Worm (Caenorhabditis elegans) whole organism, L2 larva: ENCODE data around the gene T13A10.64.

Source experiments
- F13H6.1 ChIP-seq: sonication (generic microtip); optimal IDR thresholded peaks from 2 replicates; lab custom pipeline; 2016; ENCODE audit warnings: missing genetic modification characterization, missing compliant biosample characterization
- R02D3.7 ChIP-seq: fragments of 150-350 bp; optimal IDR thresholded peaks from 2 replicates; lab custom pipeline; 2014; ENCODE audit warnings: missing biosample characterization, missing genetic modification characterization
- Y55F3AM.14 ChIP-seq: fragments of 200-800 bp; sonication (Bioruptor generic); optimal IDR thresholded peaks from 2 replicates; lab custom pipeline; 2018; ENCODE audit warnings: mild to moderate bottlenecking, missing genetic modification characterization, missing compliant biosample characterization
- ZK546.5 ChIP-seq: sonication (generic microtip); optimal IDR thresholded peaks from 2 replicates; lab custom pipeline; 2017; ENCODE audit warnings: missing biosample characterization, missing genetic modification characterization
- alr-1 ChIP-seq: fragments of 150-350 bp; optimal IDR thresholded peaks from 2 replicates; lab custom pipeline; 2014; ENCODE audit warnings: missing biosample characterization, missing genetic modification characterization
- aly-2 ChIP-seq: fragments of 150-350 bp; optimal IDR thresholded peaks from 2 replicates; lab custom pipeline; 2014; ENCODE audit warnings: missing biosample characterization, missing genetic modification characterization
- blmp-1 ChIP-seq: sonication (generic microtip); optimal IDR thresholded peaks from 2 replicates; lab custom pipeline; 2017; ENCODE audit warnings: missing genetic modification characterization, mild to moderate bottlenecking, missing compliant biosample characterization, antibody characterized with exemption, moderate library complexity; ENCODE audit not compliant: insufficient read depth
- ceh-16 ChIP-seq: fragments of 150-350 bp; optimal IDR thresholded peaks from 2 replicates; lab custom pipeline; 2014; ENCODE audit warnings: missing biosample characterization, missing genetic modification characterization
- ceh-82 ChIP-seq: fragments of 150-350 bp; optimal IDR thresholded peaks from 2 replicates; lab custom pipeline; 2014; ENCODE audit warnings: missing biosample characterization, missing genetic modification characterization
- crh-2 ChIP-seq: sonication (generic microtip); optimal IDR thresholded peaks from 2 replicates; lab custom pipeline; 2017; ENCODE audit warnings: missing biosample characterization, missing genetic modification characterization
- dmd-4 ChIP-seq: sonication (generic microtip); optimal IDR thresholded peaks from 2 replicates; lab custom pipeline; 2017; ENCODE audit warnings: missing biosample characterization, missing genetic modification characterization
- egl-27 ChIP-seq: sonication (generic microtip); optimal IDR thresholded peaks from 3 replicates; lab custom pipeline; 2017; ENCODE audit warnings: missing biosample characterization, missing genetic modification reagents, missing genetic modification characterization
- elt-3 ChIP-seq: sonication (generic microtip); optimal IDR thresholded peaks from 2 replicates; lab custom pipeline; 2017; ENCODE audit warnings: missing biosample characterization, missing genetic modification characterization
- fos-1 ChIP-seq: fragments of 150-350 bp; optimal IDR thresholded peaks from 2 replicates; lab custom pipeline; 2014; ENCODE audit warnings: missing biosample characterization, missing genetic modification characterization
- gmeb-1 ChIP-seq: fragments of 150-350 bp; optimal IDR thresholded peaks from 2 replicates; lab custom pipeline; 2014; ENCODE audit warnings: missing biosample characterization, missing genetic modification characterization
- lin-39 ChIP-seq: fragments of 150-350 bp; optimal IDR thresholded peaks from 2 replicates; lab custom pipeline; 2014; ENCODE audit warnings: missing biosample characterization, missing genetic modification reagents, missing genetic modification characterization
- lsy-2 ChIP-seq, 2 experiments: fragments of 150-350 bp in 1 of 2; sonication (generic microtip) in 1 of 2; optimal IDR thresholded peaks; 2 replicates each; lab custom pipeline; 2014 to 2017; ENCODE audit warnings: missing biosample characterization in 2 of 2, missing genetic modification characterization in 2 of 2
- mab-5 ChIP-seq: fragments of 150-350 bp; optimal IDR thresholded peaks from 2 replicates; lab custom pipeline; 2014; ENCODE audit warnings: missing biosample characterization, missing genetic modification characterization
- mbf-1 ChIP-seq: sonication (generic microtip); optimal IDR thresholded peaks from 2 replicates; lab custom pipeline; 2017; ENCODE audit warnings: missing biosample characterization, missing genetic modification characterization
- mdl-1 ChIP-seq, 2 experiments: fragments of 150-350 bp in 1 of 2; sonication (generic microtip) in 1 of 2; optimal IDR thresholded peaks; 2 replicates each; lab custom pipeline; 2017; ENCODE audit warnings: missing biosample characterization in 2 of 2, missing genetic modification characterization in 2 of 2
- nhr-10 ChIP-seq: sonication (generic microtip); optimal IDR thresholded peaks from 2 replicates; lab custom pipeline; 2017; ENCODE audit warnings: missing biosample characterization, missing genetic modification characterization
- nhr-12 ChIP-seq: fragments of 150-350 bp; optimal IDR thresholded peaks from 2 replicates; lab custom pipeline; 2014; ENCODE audit warnings: missing biosample characterization, missing genetic modification characterization
- nhr-21 ChIP-seq: fragments of 150-350 bp; optimal IDR thresholded peaks from 2 replicates; lab custom pipeline; 2014; ENCODE audit warnings: missing biosample characterization, missing genetic modification characterization
- nhr-237 ChIP-seq: fragments of 150-350 bp; optimal IDR thresholded peaks from 2 replicates; lab custom pipeline; 2014; ENCODE audit warnings: missing biosample characterization, missing genetic modification characterization
- peb-1 ChIP-seq: fragments of 150-350 bp; optimal IDR thresholded peaks from 2 replicates; lab custom pipeline; 2014; ENCODE audit warnings: missing biosample characterization, missing genetic modification characterization
- sem-4 ChIP-seq: fragments of 150-350 bp; optimal IDR thresholded peaks from 2 replicates; lab custom pipeline; 2014; ENCODE audit warnings: missing biosample characterization, missing genetic modification reagents, missing genetic modification characterization
- skn-1 ChIP-seq: sonication (generic microtip); optimal IDR thresholded peaks from 2 replicates; lab custom pipeline; 2017; ENCODE audit warnings: missing biosample characterization, missing genetic modification characterization
- sma-3 ChIP-seq: sonication (generic microtip); optimal IDR thresholded peaks from 2 replicates; lab custom pipeline; 2016; ENCODE audit warnings: missing genetic modification reagents, missing genetic modification characterization, missing compliant biosample characterization
- sma-9 ChIP-seq, 2 experiments: fragments of 150-350 bp in 1 of 2; sonication (generic microtip) in 1 of 2; optimal IDR thresholded peaks; 2 replicates each; lab custom pipeline; 2014 to 2016; ENCODE audit warnings: missing genetic modification characterization in 2 of 2, mild to moderate bottlenecking in 1 of 2, missing biosample characterization in 1 of 2, missing compliant biosample characterization in 1 of 2, missing genetic modification reagents in 1 of 2, moderate library complexity in 1 of 2
- unc-39 ChIP-seq: fragments of 150-350 bp; optimal IDR thresholded peaks from 2 replicates; lab custom pipeline; 2014; ENCODE audit warnings: missing biosample characterization, missing genetic modification characterization
- unc-55 ChIP-seq: fragments of 150-350 bp; sonication (generic microtip); optimal IDR thresholded peaks from 3 replicates; lab custom pipeline; 2014; ENCODE audit warnings: missing biosample characterization, missing genetic modification reagents, missing genetic modification characterization
- unc-62 ChIP-seq: fragments of 150-350 bp; optimal IDR thresholded peaks from 2 replicates; lab custom pipeline; 2014; ENCODE audit warnings: missing biosample characterization, missing genetic modification reagents, missing genetic modification characterization
- zag-1 ChIP-seq: fragments of 150-350 bp; optimal IDR thresholded peaks from 2 replicates; lab custom pipeline; 2014; ENCODE audit warnings: missing biosample characterization, missing genetic modification characterization
- ztf-1 ChIP-seq: fragments of 200-800 bp; sonication (Bioruptor generic); conservative IDR thresholded peaks from 2 replicates; pipeline ENCODE4 v1.3.6; 2022; ENCODE audit warnings: missing genetic modification characterization, missing compliant biosample characterization
- ztf-11 ChIP-seq: sonication (generic microtip); optimal IDR thresholded peaks from 2 replicates; lab custom pipeline; 2017; ENCODE audit warnings: missing biosample characterization, missing genetic modification characterization
- ztf-4 ChIP-seq: fragments of 150-350 bp; optimal IDR thresholded peaks from 2 replicates; lab custom pipeline; 2014; ENCODE audit warnings: missing biosample characterization, missing genetic modification characterization

Gene T13A10.64

DNA sequence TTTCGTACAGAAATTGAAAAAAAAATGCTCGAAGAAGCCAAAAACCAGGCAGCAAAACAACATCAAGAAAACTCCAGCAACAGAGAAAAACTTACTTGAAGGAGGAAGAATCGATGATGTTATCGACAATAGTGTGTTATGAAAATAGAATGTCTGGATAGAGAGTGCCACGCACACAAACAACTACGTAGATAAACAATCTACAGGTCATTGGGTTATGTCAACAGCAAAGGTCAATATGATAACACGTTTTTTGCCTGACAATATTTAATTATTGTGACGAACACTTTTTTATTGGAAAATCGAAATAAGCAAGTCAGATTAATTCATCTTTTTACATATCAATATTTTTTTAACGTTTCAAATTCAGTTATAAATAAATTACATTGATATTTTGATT is 24.7 kb downstream of the T13A10.64 start, which contains the start of gene sams-5:
Gene sams-5 (minus strand): TSS at position 131 of the 400 bp plus-strand sequence.
- TF ChIP-seq dmd-4 (tag; lab: Kevin White, UChicago) (no peak), ztf-4 (tag; lab: Kevin White, UChicago) (no peak), mab-5 (no peak), R02D3.7 (tag; lab: Kevin White, UChicago) (no peak), ceh-16 (tag; lab: Kevin White, UChicago) (no peak), unc-39 (tag; lab: Kevin White, UChicago) (no peak), aly-2 (tag; lab: Kevin White, UChicago) (no peak), sma-3 (GFP tag; lab: Kevin White, UChicago) (no peak), gmeb-1 (tag; lab: Kevin White, UChicago) (no peak), mdl-1 (tag; optimal IDR thresholded peaks at IDR 0.05; lab: Kevin White, UChicago) (no peak), F13H6.1 (tag; lab: Kevin White, UChicago) (no peak), ztf-11 (tag; lab: Kevin White, UChicago) (no peak), elt-3 (tag; lab: Kevin White, UChicago) (no peak), ceh-82 (tag; lab: Kevin White, UChicago) (no peak)
- TF ChIP-seq, all 48 proteins: peak for 0

DNA sequence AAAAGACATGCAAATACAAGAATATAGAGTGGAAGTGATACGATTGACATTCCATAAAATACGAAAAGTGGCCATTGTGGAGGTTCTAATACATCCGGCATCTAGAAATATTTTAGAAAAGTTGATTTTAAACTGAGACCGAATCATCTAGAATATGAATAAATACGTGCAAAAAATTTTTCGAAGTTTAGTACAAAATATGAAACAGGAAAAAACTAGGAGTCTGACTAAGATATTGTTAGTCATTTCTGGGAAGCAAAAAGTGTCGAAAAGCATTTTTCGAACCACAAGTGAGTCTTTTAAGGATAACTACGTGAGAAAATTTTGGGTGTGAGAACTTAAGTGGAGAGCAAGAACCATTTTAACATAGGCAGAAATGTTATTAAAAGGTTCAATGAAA is 27.4 kb downstream of the T13A10.64 start, which contains the start of gene srv-32:
Gene srv-32 (minus strand): TSS at position 101 of the 400 bp plus-strand sequence.
- TF ChIP-seq crh-2 (tag; lab: Kevin White, UChicago): no peak
- TF ChIP-seq F13H6.1 (tag; lab: Kevin White, UChicago): no peak
- no peak for TF ChIP-seq alr-1 (tag; lab: Kevin White, UChicago)
- no peak for TF ChIP-seq ztf-1 (GFP tag; lab: Robert Waterston, UW)
- no peak for TF ChIP-seq gmeb-1 (tag; lab: Kevin White, UChicago)
- no peak for TF ChIP-seq nhr-12
- TF ChIP-seq unc-62: no peak
- no peak for TF ChIP-seq ztf-11 (tag; lab: Kevin White, UChicago)
- no peak for TF ChIP-seq zag-1
- no peak for TF ChIP-seq ceh-82 (tag; lab: Kevin White, UChicago)

DNA sequence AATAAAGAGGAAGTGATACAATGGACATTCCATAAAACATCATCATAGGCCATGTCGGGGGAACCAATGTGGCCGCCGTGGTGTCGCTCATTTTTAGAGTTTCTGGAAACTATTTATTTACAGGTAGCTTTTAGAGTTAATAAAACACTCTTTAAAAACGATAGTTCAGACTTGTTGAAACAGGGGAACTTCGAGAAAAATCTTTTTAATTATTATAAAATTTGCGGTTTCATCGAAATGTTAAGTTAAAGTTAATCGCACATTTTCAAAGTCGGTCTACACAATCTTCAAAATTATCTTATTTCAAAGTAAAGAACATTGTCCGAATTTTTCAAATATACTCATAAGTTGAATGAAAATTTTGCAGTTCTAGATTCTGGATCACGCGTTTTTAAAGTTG is 29.5 kb downstream of the T13A10.64 start, which contains the start of gene ops-1:
Gene ops-1 (minus strand): TSS at position 101 of the 400 bp plus-strand sequence.
- TF ChIP-seq nhr-21 (tag; lab: Kevin White, UChicago) (no peak), fos-1 (tag; lab: Kevin White, UChicago) (no peak), elt-3 (tag; lab: Kevin White, UChicago) (no peak), nhr-10 (tag; lab: Kevin White, UChicago) (no peak), blmp-1 (tag; lab: Kevin White, UChicago) (no peak)

- TF ChIP-seq lsy-2 (tag; optimal IDR thresholded peaks at IDR 0.05; lab: Kevin White, UChicago) (no peak), lin-39 (tag; lab: Kevin White, UChicago) (no peak), ceh-16 (tag; lab: Kevin White, UChicago) (no peak), aly-2 (tag; lab: Kevin White, UChicago) (no peak), unc-55 (GFP tag; lab: Kevin White, UChicago) (no peak), dmd-4 (tag; lab: Kevin White, UChicago) (no peak), egl-27 (no peak), mbf-1 (tag; lab: Kevin White, UChicago) (no peak), ZK546.5 (tag; lab: Kevin White, UChicago) (no peak), skn-1 (tag; lab: Kevin White, UChicago) (no peak), unc-62 (no peak), sem-4 (no peak), nhr-237 (tag; lab: Kevin White, UChicago) (no peak), crh-2 (tag; lab: Kevin White, UChicago) (no peak), alr-1 (tag; lab: Kevin White, UChicago) (no peak), sma-9 (GFP tag; optimal IDR thresholded peaks at IDR 0.05; lab: Kevin White, UChicago) (no peak), sma-9 (tag; optimal IDR thresholded peaks at IDR 0.05; lab: Kevin White, UChicago) (no peak), Y55F3AM.14 (GFP tag; lab: Kevin White, UChicago) (no peak), peb-1 (tag; lab: Kevin White, UChicago) (no peak), ztf-1 (GFP tag; lab: Robert Waterston, UW) (no peak), mdl-1 (tag; optimal IDR thresholded peaks at IDR 0.05; lab: Kevin White, UChicago) (no peak)
Measured at ce11 chrIV:6290741-6291140, 36.0 kb downstream of the T13A10.64 start, which contains the start of gene srv-24. Gene srv-24 (minus strand): TSS chrIV:6290841.
